Fruit fly (Drosophila melanogaster) whole organism, prepupa: ENCODE data around the gene CG9706.

Experiments
- CG10631 ChIP-seq: fragments of 200-800 bp; sonication (Bioruptor generic); optimal IDR thresholded peaks from 2 replicates; lab custom pipeline; 2016; ENCODE audit warnings: missing biosample characterization, missing genetic modification characterization
- CG10669 ChIP-seq: fragments of 200-800 bp; sonication (Bioruptor generic); optimal IDR thresholded peaks from 3 replicates; lab custom pipeline; 2018; ENCODE audit warnings: missing biosample characterization, mild to moderate bottlenecking, missing genetic modification characterization, moderate library complexity
- CG11294 ChIP-seq: fragments of 200-800 bp; sonication (Bioruptor generic); IDR thresholded peaks from 2 replicates; pipeline ENCODE4 v1.3.6; 2022; ENCODE audit warnings: missing biosample characterization, missing genetic modification characterization
- CG11762 ChIP-seq: fragments of 200-800 bp; sonication (Bioruptor generic); optimal IDR thresholded peaks from 3 replicates; lab custom pipeline; 2016; ENCODE audit warnings: missing biosample characterization, missing genetic modification characterization; ENCODE audit not compliant: insufficient read depth
- CG11902 ChIP-seq: fragments of 200-800 bp; sonication (Bioruptor generic); optimal IDR thresholded peaks from 3 replicates; lab custom pipeline; 2016; ENCODE audit warnings: missing biosample characterization, missing genetic modification characterization
- CG15336 ChIP-seq: fragments of 200-800 bp; sonication (Bioruptor generic); IDR thresholded peaks from 2 replicates; pipeline ENCODE4 v1.3.6; 2022; ENCODE audit warnings: missing biosample characterization, missing genetic modification characterization
- CG1621 ChIP-seq: fragments of 200-800 bp; sonication (Bioruptor generic); optimal IDR thresholded peaks from 3 replicates; lab custom pipeline; 2018; ENCODE audit warnings: missing biosample characterization, mild to moderate bottlenecking, missing genetic modification characterization
- CG16779 ChIP-seq: fragments of 200-800 bp; sonication (Bioruptor generic); optimal IDR thresholded peaks from 3 replicates; lab custom pipeline; 2017; ENCODE audit warnings: missing biosample characterization, mild to moderate bottlenecking, missing genetic modification characterization
- CG3032 ChIP-seq: fragments of 200-800 bp; optimal IDR thresholded peaks from 2 replicates; lab custom pipeline; 2019; ENCODE audit warnings: missing biosample characterization, mild to moderate bottlenecking, missing genetic modification characterization, moderate library complexity
- CG31627 ChIP-seq: fragments of 200-800 bp; sonication (Bioruptor generic); optimal IDR thresholded peaks from 3 replicates; lab custom pipeline; 2016; ENCODE audit warnings: missing biosample characterization, missing genetic modification characterization
- CG32006 ChIP-seq: fragments of 200-800 bp; sonication (Bioruptor generic); optimal IDR thresholded peaks from 3 replicates; lab custom pipeline; 2017; ENCODE audit warnings: missing biosample characterization, mild to moderate bottlenecking, missing genetic modification characterization
- CG4318 ChIP-seq: fragments of 200-800 bp; sonication (Bioruptor generic); optimal IDR thresholded peaks from 3 replicates; lab custom pipeline; 2017; ENCODE audit warnings: missing biosample characterization, mild to moderate bottlenecking, missing genetic modification characterization
- CG6163 ChIP-seq: fragments of 200-800 bp; sonication (Bioruptor generic); IDR thresholded peaks from 3 replicates; pipeline ENCODE4 v1.3.6; 2022; ENCODE audit warnings: missing biosample characterization, missing genetic modification characterization
- CG6276 ChIP-seq: fragments of 200-800 bp; sonication (Bioruptor generic); optimal IDR thresholded peaks from 2 replicates; lab custom pipeline; 2017; ENCODE audit warnings: missing biosample characterization, mild to moderate bottlenecking, missing genetic modification characterization
- CG6792 ChIP-seq: fragments of 200-800 bp; sonication (Bioruptor generic); optimal IDR thresholded peaks from 3 replicates; lab custom pipeline; 2016; ENCODE audit warnings: missing biosample characterization, missing genetic modification characterization
- CG6854 ChIP-seq: fragments of 200-800 bp; sonication (Bioruptor generic); optimal IDR thresholded peaks from 2 replicates; lab custom pipeline; 2017; ENCODE audit warnings: missing biosample characterization, mild to moderate bottlenecking, missing genetic modification characterization
- CG8319 ChIP-seq: fragments of 200-800 bp; sonication (Bioruptor generic); optimal IDR thresholded peaks from 3 replicates; lab custom pipeline; 2016; ENCODE audit warnings: missing biosample characterization, missing genetic modification characterization
- CG8632 ChIP-seq: fragments of 200-800 bp; sonication (Bioruptor generic); optimal IDR thresholded peaks from 3 replicates; lab custom pipeline; 2016; ENCODE audit warnings: missing biosample characterization, missing genetic modification characterization
- CG9139 ChIP-seq: fragments of 200-800 bp; sonication (Bioruptor generic); optimal IDR thresholded peaks from 3 replicates; lab custom pipeline; 2017; ENCODE audit warnings: missing biosample characterization, mild to moderate bottlenecking, missing genetic modification characterization
- Eip75B ChIP-seq: fragments of 200-800 bp; sonication (Bioruptor generic); optimal IDR thresholded peaks from 3 replicates; lab custom pipeline; 2016; ENCODE audit warnings: missing biosample characterization, missing genetic modification characterization
- Eip78C ChIP-seq: fragments of 200-800 bp; sonication (Bioruptor generic); peaks from one replicate; lab custom pipeline; 2016; ENCODE audit warnings: missing biosample characterization, missing genetic modification characterization
- Eip93F ChIP-seq: fragments of 200-800 bp; sonication (Bioruptor generic); optimal IDR thresholded peaks from 2 replicates; lab custom pipeline; 2016; ENCODE audit warnings: missing biosample characterization, mild to moderate bottlenecking, missing genetic modification characterization
- Ets96B ChIP-seq: fragments of 200-800 bp; optimal IDR thresholded peaks from 2 replicates; lab custom pipeline; 2019; ENCODE audit warnings: missing biosample characterization, mild to moderate bottlenecking, missing genetic modification characterization, moderate library complexity
- Gug ChIP-seq: fragments of 200-800 bp; sonication (Bioruptor generic); IDR thresholded peaks from 2 replicates; pipeline ENCODE4 v1.3.6; 2022; ENCODE audit warnings: missing biosample characterization, missing genetic modification characterization
- Hr38 ChIP-seq: sonication (Bioruptor generic); optimal IDR thresholded peaks from 2 replicates; lab custom pipeline; 2016; ENCODE audit warnings: missing biosample characterization, missing genetic modification characterization
- Hr39 ChIP-seq: fragments of 200-800 bp; sonication (Bioruptor generic); optimal IDR thresholded peaks from 2 replicates; lab custom pipeline; 2016; ENCODE audit warnings: missing biosample characterization, missing genetic modification characterization
- Hr4 ChIP-seq: fragments of 200-800 bp; sonication (Bioruptor generic); optimal IDR thresholded peaks from 3 replicates; lab custom pipeline; 2016; ENCODE audit warnings: missing biosample characterization, missing genetic modification characterization
- Lpt ChIP-seq: fragments of 200-800 bp; sonication (Bioruptor generic); optimal IDR thresholded peaks from 3 replicates; lab custom pipeline; 2016; ENCODE audit warnings: missing biosample characterization, missing genetic modification characterization
- Met ChIP-seq: fragments of 200-800 bp; sonication (Bioruptor generic); optimal IDR thresholded peaks from 3 replicates; lab custom pipeline; 2016; ENCODE audit warnings: missing biosample characterization, missing genetic modification characterization
- OdsH ChIP-seq: fragments of 200-800 bp; sonication (Bioruptor generic); optimal IDR thresholded peaks from 3 replicates; lab custom pipeline; 2016; ENCODE audit warnings: missing biosample characterization, missing genetic modification characterization
- Sox102F ChIP-seq: fragments of 200-800 bp; sonication (Bioruptor generic); optimal IDR thresholded peaks from 2 replicates; lab custom pipeline; 2016; ENCODE audit warnings: missing biosample characterization, mild to moderate bottlenecking, missing genetic modification characterization
- Sox14 ChIP-seq: fragments of 200-800 bp; sonication (Bioruptor generic); optimal IDR thresholded peaks from 3 replicates; lab custom pipeline; 2016; ENCODE audit warnings: missing biosample characterization, missing genetic modification characterization
- Sox15 ChIP-seq: fragments of 200-800 bp; sonication (Bioruptor generic); optimal IDR thresholded peaks from 3 replicates; lab custom pipeline; 2016; ENCODE audit warnings: missing biosample characterization, missing genetic modification characterization
- acj6 ChIP-seq: fragments of 200-800 bp; sonication (Bioruptor generic); optimal IDR thresholded peaks from 3 replicates; lab custom pipeline; 2016; ENCODE audit warnings: missing biosample characterization, missing genetic modification characterization
- cyc ChIP-seq: fragments of 200-800 bp; sonication (Bioruptor generic); optimal IDR thresholded peaks from 3 replicates; lab custom pipeline; 2016; ENCODE audit warnings: missing biosample characterization, missing genetic modification characterization
- dac ChIP-seq: fragments of 200-800 bp; sonication (Bioruptor generic); optimal IDR thresholded peaks from 2 replicates; lab custom pipeline; 2017; ENCODE audit warnings: missing biosample characterization, mild to moderate bottlenecking, missing genetic modification characterization
- dsx ChIP-seq: fragments of 200-800 bp; optimal IDR thresholded peaks from 3 replicates; lab custom pipeline; 2019; ENCODE audit warnings: missing biosample characterization, mild to moderate bottlenecking, missing genetic modification characterization, moderate library complexity; ENCODE audit not compliant: poor library complexity, severe bottlenecking
- eg ChIP-seq: fragments of 200-800 bp; sonication (Bioruptor generic); IDR thresholded peaks from 3 replicates; pipeline ENCODE4 v1.3.6; 2022; ENCODE audit warnings: missing biosample characterization, missing genetic modification characterization
- fd59A ChIP-seq: fragments of 200-800 bp; sonication (Bioruptor generic); optimal IDR thresholded peaks from 2 replicates; lab custom pipeline; 2017; ENCODE audit warnings: missing biosample characterization, mild to moderate bottlenecking, missing genetic modification characterization, missing genetic modification reagents
- fd85E ChIP-seq: fragments of 200-800 bp; sonication (Bioruptor generic); optimal IDR thresholded peaks from 3 replicates; lab custom pipeline; 2016; ENCODE audit warnings: missing biosample characterization, missing genetic modification characterization
- fkh ChIP-seq: fragments of 200-800 bp; sonication (Bioruptor generic); optimal IDR thresholded peaks from 3 replicates; lab custom pipeline; 2017; ENCODE audit warnings: missing biosample characterization, mild to moderate bottlenecking, missing genetic modification characterization, moderate library complexity
- lz ChIP-seq: fragments of 200-800 bp; sonication (Bioruptor generic); optimal IDR thresholded peaks from 3 replicates; lab custom pipeline; 2016; ENCODE audit warnings: missing biosample characterization, missing genetic modification characterization
- pdm3 ChIP-seq: fragments of 200-800 bp; sonication (Bioruptor generic); optimal IDR thresholded peaks from 3 replicates; lab custom pipeline; 2016; ENCODE audit warnings: missing biosample characterization, missing genetic modification characterization
- salr ChIP-seq, 2 experiments: fragments of 200-800 bp; sonication (Bioruptor generic); optimal IDR thresholded peaks; 3 replicates each; lab custom pipeline; 2016 to 2018; ENCODE audit warnings: missing biosample characterization in 2 of 2, missing genetic modification characterization in 2 of 2, mild to moderate bottlenecking in 1 of 2
- spab ChIP-seq: fragments of 200-800 bp; sonication (Bioruptor generic); optimal IDR thresholded peaks from 2 replicates; lab custom pipeline; 2017; ENCODE audit warnings: missing biosample characterization, mild to moderate bottlenecking, missing genetic modification characterization, missing genetic modification reagents
- svp ChIP-seq: fragments of 200-800 bp; sonication (Bioruptor generic); peaks from one replicate; lab custom pipeline; 2016; ENCODE audit warnings: missing biosample characterization, missing genetic modification characterization
- topi ChIP-seq: fragments of 200-800 bp; sonication (Bioruptor generic); optimal IDR thresholded peaks from 3 replicates; lab custom pipeline; 2016; ENCODE audit warnings: missing biosample characterization, missing genetic modification characterization
- vri ChIP-seq: fragments of 200-800 bp; sonication (Bioruptor generic); optimal IDR thresholded peaks from 3 replicates; lab custom pipeline; 2016; ENCODE audit warnings: missing biosample characterization, mild to moderate bottlenecking, missing genetic modification characterization

Gene CG9706

DNA sequence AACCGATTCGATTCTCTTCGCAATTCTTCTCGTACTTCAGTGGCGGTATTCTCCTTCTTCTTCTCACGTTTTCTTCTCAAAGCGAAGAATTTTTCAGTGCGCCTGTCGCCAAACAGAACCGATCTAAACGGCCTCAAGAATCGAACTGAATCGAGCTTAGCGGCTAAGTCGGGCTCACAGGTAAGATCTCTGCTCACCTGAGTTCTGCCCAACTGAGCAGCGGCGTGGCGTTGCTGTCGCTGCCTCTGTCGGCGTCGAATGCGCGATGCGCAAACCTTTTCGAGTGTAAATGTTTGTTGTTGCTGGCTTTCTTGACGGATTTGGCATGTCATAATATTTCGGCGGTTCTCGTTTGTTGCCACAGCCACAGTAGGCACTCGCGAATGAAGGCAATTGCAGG is 29.1 kb downstream of the CG9706 start:
- TF ChIP-seq cyc (peak; percentile 19), lz (GFP tag; lab: Kevin White, UChicago) (peak; percentile 11), Eip93F (no peak), eg (GFP tag; lab: Robert Waterston, UW) (no peak), CG6792 (GFP tag; lab: Kevin White, UChicago) (no peak), acj6 (GFP tag; lab: Kevin White, UChicago) (no peak), CG4318 (no peak), CG16779 (no peak), Eip75B (GFP tag; lab: Kevin White, UChicago) (no peak), CG8632 (GFP tag; lab: Kevin White, UChicago) (no peak), CG10631 (no peak), pdm3 (GFP tag; lab: Kevin White, UChicago) (no peak), OdsH (GFP tag; lab: Kevin White, UChicago) (no peak), CG6854 (no peak), vri (GFP tag; lab: Kevin White, UChicago) (peak; percentile 28), Gug (GFP tag; lab: Robert Waterston, UW) (0 out of 2 replicates have a peak, but pooled peaks have one; percentile 18), spab (no peak), CG1621 (tag; lab: Kevin White, UChicago) (no peak), CG6163 (GFP tag; lab: Robert Waterston, UW) (no peak), Hr4 (GFP tag; lab: Kevin White, UChicago) (no peak), Ets96B (tag; lab: Kevin White, UChicago) (no peak), CG31627 (no peak), Eip78C (peak; percentile 25), svp (GFP tag; lab: Kevin White, UChicago) (no peak), CG3032 (tag; lab: Kevin White, UChicago) (no peak), dsx (GFP tag; lab: Kevin White, UChicago) (no peak), dac (GFP tag; lab: Kevin White, UChicago) (no peak), CG11762 (GFP tag; lab: Kevin White, UChicago) (no peak), salr (GFP tag; optimal IDR thresholded peaks at IDR 0.05; lab: Kevin White, UChicago) (no peak), CG8319 (GFP tag; lab: Kevin White, UChicago) (no peak), fd59A (GFP tag; lab: Kevin White, UChicago) (no peak), CG11294 (GFP tag; lab: Robert Waterston, UW) (no peak), fkh (GFP tag; lab: Kevin White, UChicago) (no peak), Sox15 (no peak), CG6276 (GFP tag; lab: Kevin White, UChicago) (no peak), Sox14 (no peak), topi (GFP tag; lab: Kevin White, UChicago) (no peak)

DNA sequence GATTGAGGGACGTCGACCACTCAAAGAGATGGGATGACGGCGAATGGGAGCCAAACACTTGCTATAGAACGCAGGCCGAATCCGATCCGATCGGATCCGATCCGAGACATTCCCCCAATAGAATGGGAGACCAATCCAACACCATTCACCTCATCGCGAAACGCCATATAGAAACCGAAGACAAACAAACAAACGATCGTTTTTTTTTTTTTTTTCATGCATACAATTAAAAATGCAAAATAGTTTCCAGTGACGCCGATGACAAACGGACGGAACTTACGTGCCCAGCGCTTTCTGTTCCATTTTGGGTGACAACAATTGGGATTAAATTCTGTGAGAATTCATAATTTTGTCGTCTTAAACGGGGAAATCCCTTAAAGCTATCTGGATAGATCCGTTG is 31.2 kb downstream of the CG9706 start:
- no peak for TF ChIP-seq fkh (GFP tag; lab: Kevin White, UChicago)
- TF ChIP-seq topi (GFP tag; lab: Kevin White, UChicago), result no peak
- no peak for TF ChIP-seq Lpt
- TF ChIP-seq Hr38 (GFP tag; lab: Kevin White, UChicago), result no peak
- TF ChIP-seq pdm3 (GFP tag; lab: Kevin White, UChicago), result no peak
- TF ChIP-seq eg (GFP tag; lab: Robert Waterston, UW), result no peak
- TF ChIP-seq CG11294 (GFP tag; lab: Robert Waterston, UW), result no peak
- no peak for TF ChIP-seq CG10669
- no peak for TF ChIP-seq Sox102F
- TF ChIP-seq Hr39 (GFP tag; lab: Kevin White, UChicago), result no peak
- TF ChIP-seq CG31627, result no peak
- TF ChIP-seq CG15336 (GFP tag; lab: Robert Waterston, UW), result no peak
- no peak for TF ChIP-seq lz (GFP tag; lab: Kevin White, UChicago)
- TF ChIP-seq CG9139, result no peak
- TF ChIP-seq CG16779, result no peak
- no peak for TF ChIP-seq CG11902 (GFP tag; lab: Kevin White, UChicago)
- no peak for TF ChIP-seq Ets96B (tag; lab: Kevin White, UChicago)
- TF ChIP-seq fd85E, result no peak
- no peak for TF ChIP-seq Met (GFP tag; lab: Kevin White, UChicago)
- no peak for TF ChIP-seq CG32006
